Fruit fly (Drosophila melanogaster) whole organism, embryonic: Measurements from ENCODE around the gene HP1b.

Experiments
- BEAF-32 ChIP-seq: fragments of 200-800 bp; sonication (Bioruptor generic); optimal IDR thresholded peaks from 3 replicates; lab custom pipeline; 2017; ENCODE audit warnings: missing biosample characterization, missing genetic modification characterization, mild to moderate bottlenecking, moderate library complexity, missing genetic modification reagents
- CG1024 ChIP-seq: fragments of 200-800 bp; sonication (Bioruptor generic); IDR thresholded peaks from 2 replicates; pipeline ENCODE4 v1.3.6; 2022; ENCODE audit warnings: missing biosample characterization, missing genetic modification characterization
- CG13775 ChIP-seq: fragments of 200-800 bp; sonication (Bioruptor generic); optimal IDR thresholded peaks from 3 replicates; lab custom pipeline; 2017; ENCODE audit warnings: missing biosample characterization, mild to moderate bottlenecking, missing genetic modification characterization
- CG1647 ChIP-seq: fragments of 200-800 bp; sonication (Bioruptor generic); optimal IDR thresholded peaks from 3 replicates; lab custom pipeline; 2016; ENCODE audit warnings: missing biosample characterization, missing genetic modification characterization
- CG17359 ChIP-seq: fragments of 200-800 bp; sonication (Bioruptor generic); optimal IDR thresholded peaks from 3 replicates; lab custom pipeline; 2018; ENCODE audit warnings: missing biosample characterization, mild to moderate bottlenecking, missing genetic modification characterization, moderate library complexity
- CG18262 ChIP-seq: fragments of 200-800 bp; optimal IDR thresholded peaks from 3 replicates; lab custom pipeline; 2019; ENCODE audit warnings: missing biosample characterization, mild to moderate bottlenecking, missing genetic modification characterization, moderate library complexity
- CG31365 ChIP-seq: fragments of 200-800 bp; sonication (Bioruptor generic); optimal IDR thresholded peaks from 2 replicates; lab custom pipeline; 2018; ENCODE audit warnings: missing biosample characterization, mild to moderate bottlenecking, missing genetic modification characterization
- CG34422 ChIP-seq: fragments of 200-800 bp; sonication (Bioruptor generic); IDR thresholded peaks from 3 replicates; pipeline ENCODE4 v1.3.6; 2022; ENCODE audit warnings: missing biosample characterization, missing genetic modification characterization
- CG4328 ChIP-seq: fragments of 200-800 bp; sonication (Bioruptor generic); optimal IDR thresholded peaks from 3 replicates; lab custom pipeline; 2017; ENCODE audit warnings: missing biosample characterization, missing genetic modification reagents, missing genetic modification characterization
- CG4617 ChIP-seq: fragments of 200-800 bp; sonication (Bioruptor generic); optimal IDR thresholded peaks from 3 replicates; lab custom pipeline; 2016; ENCODE audit warnings: missing biosample characterization, missing genetic modification characterization, borderline replicate concordance
- CG6272 ChIP-seq: fragments of 200-800 bp; sonication (Bioruptor generic); IDR thresholded peaks from 2 replicates; pipeline ENCODE4 v1.3.6; 2022; ENCODE audit warnings: missing biosample characterization, missing genetic modification characterization
- CG6683 ChIP-seq: fragments of 200-800 bp; sonication (Bioruptor generic); optimal IDR thresholded peaks from 2 replicates; lab custom pipeline; 2017; ENCODE audit warnings: missing biosample characterization, mild to moderate bottlenecking, missing genetic modification characterization, missing genetic modification reagents
- CG7372 ChIP-seq: fragments of 200-800 bp; sonication (Bioruptor generic); IDR thresholded peaks from 2 replicates; pipeline ENCODE4 v1.3.6; 2022; ENCODE audit warnings: missing biosample characterization, missing genetic modification characterization
- CG7786 ChIP-seq: fragments of 200-800 bp; sonication (Bioruptor generic); optimal IDR thresholded peaks from 2 replicates; lab custom pipeline; 2016; ENCODE audit warnings: missing biosample characterization, missing genetic modification characterization
- CG7928 ChIP-seq: fragments of 200-800 bp; sonication (Bioruptor generic); optimal IDR thresholded peaks from 2 replicates; lab custom pipeline; 2017; ENCODE audit warnings: missing biosample characterization, mild to moderate bottlenecking, missing genetic modification characterization
- CG9437 ChIP-seq: fragments of 200-800 bp; sonication (Bioruptor generic); optimal IDR thresholded peaks from 2 replicates; lab custom pipeline; 2018; ENCODE audit warnings: missing biosample characterization, mild to moderate bottlenecking, missing genetic modification characterization
- CG9876 ChIP-seq: fragments of 200-800 bp; sonication (Bioruptor generic); optimal IDR thresholded peaks from 2 replicates; lab custom pipeline; 2016; ENCODE audit warnings: missing biosample characterization, missing genetic modification characterization
- Doc3 ChIP-seq: fragments of 200-800 bp; sonication (Bioruptor generic); IDR thresholded peaks from 3 replicates; pipeline ENCODE4 v1.3.6; 2022; ENCODE audit warnings: missing biosample characterization, missing genetic modification characterization; ENCODE audit not compliant: partially characterized antibody
- Dref ChIP-seq: fragments of 200-800 bp; sonication (Bioruptor generic); IDR thresholded peaks from 2 replicates; pipeline ENCODE4 v1.3.6; 2022; ENCODE audit warnings: missing biosample characterization, missing genetic modification characterization
- E2f2 ChIP-seq: fragments of 200-800 bp; sonication (Bioruptor generic); IDR thresholded peaks from 2 replicates; pipeline ENCODE4 v1.3.6; 2022; ENCODE audit warnings: missing biosample characterization, missing genetic modification characterization
- Ets65A ChIP-seq: fragments of 200-800 bp; sonication (Bioruptor generic); peaks from one replicate; lab custom pipeline; 2016; ENCODE audit warnings: missing biosample characterization, missing genetic modification characterization
- Kr ChIP-seq: fragments of 200-800 bp; sonication (Bioruptor generic); optimal IDR thresholded peaks from 2 replicates; lab custom pipeline; 2017; ENCODE audit warnings: missing biosample characterization, mild to moderate bottlenecking, missing genetic modification characterization
- Lhr ChIP-seq: fragments of 200-800 bp; sonication (Bioruptor generic); optimal IDR thresholded peaks from 3 replicates; lab custom pipeline; 2017; ENCODE audit warnings: mild to moderate bottlenecking, missing biosample characterization, missing genetic modification reagents, missing genetic modification characterization
- MBD-R2 ChIP-seq: fragments of 200-800 bp; sonication (Bioruptor generic); IDR thresholded peaks from 2 replicates; pipeline ENCODE4 v1.3.6; 2022; ENCODE audit warnings: missing biosample characterization, missing genetic modification characterization
- Myb ChIP-seq: fragments of 200-800 bp; sonication (Bioruptor generic); optimal IDR thresholded peaks from 2 replicates; lab custom pipeline; 2016; ENCODE audit warnings: missing biosample characterization, missing genetic modification characterization
- NFAT ChIP-seq: fragments of 200-800 bp; sonication (Bioruptor generic); IDR thresholded peaks from 2 replicates; pipeline ENCODE4 v1.3.6; 2022; ENCODE audit warnings: missing biosample characterization, missing genetic modification characterization
- Pdp1 ChIP-seq, 2 experiments: fragments of 200-800 bp; sonication (Bioruptor generic); optimal IDR thresholded peaks; 3 replicates each; lab custom pipeline; 2016; ENCODE audit warnings: missing biosample characterization in 2 of 2, missing genetic modification characterization in 2 of 2, mild to moderate bottlenecking in 1 of 2, moderate library complexity in 1 of 2
- Rfx ChIP-seq: fragments of 200-800 bp; sonication (Bioruptor generic); IDR thresholded peaks from 2 replicates; pipeline ENCODE4 v1.3.6; 2022; ENCODE audit warnings: missing biosample characterization, missing genetic modification characterization
- Scr ChIP-seq: fragments of 200-800 bp; sonication (Bioruptor generic); IDR thresholded peaks from 2 replicates; pipeline ENCODE4 v1.3.6; 2022; ENCODE audit warnings: missing biosample characterization, missing genetic modification characterization; ENCODE audit not compliant: partially characterized antibody
- Side ChIP-seq: fragments of 200-800 bp; sonication (Bioruptor generic); optimal IDR thresholded peaks from 2 replicates; lab custom pipeline; 2016; ENCODE audit warnings: missing biosample characterization, missing genetic modification characterization
- YL-1 ChIP-seq: fragments of 200-800 bp; sonication (Bioruptor generic); optimal IDR thresholded peaks from 3 replicates; lab custom pipeline; 2017; ENCODE audit warnings: missing biosample characterization, mild to moderate bottlenecking, missing genetic modification characterization
- bbx ChIP-seq: fragments of 200-800 bp; sonication (Bioruptor generic); IDR thresholded peaks from 2 replicates; pipeline ENCODE4 v1.3.6; 2022; ENCODE audit warnings: missing biosample characterization, missing genetic modification characterization; ENCODE audit not compliant: partially characterized antibody
- btn ChIP-seq: fragments of 200-800 bp; sonication (Bioruptor generic); optimal IDR thresholded peaks from 2 replicates; lab custom pipeline; 2016; ENCODE audit warnings: missing biosample characterization, missing genetic modification characterization
- cg ChIP-seq: fragments of 200-800 bp; sonication (Bioruptor generic); optimal IDR thresholded peaks from 3 replicates; lab custom pipeline; 2019; ENCODE audit warnings: missing biosample characterization, mild to moderate bottlenecking, missing genetic modification characterization, moderate library complexity
- ci ChIP-seq: fragments of 200-800 bp; sonication (Bioruptor generic); IDR thresholded peaks from 3 replicates; pipeline ENCODE4 v1.3.6; 2022; ENCODE audit warnings: missing biosample characterization, missing genetic modification characterization
- dpn ChIP-seq, 2 experiments: fragments of 200-800 bp; sonication (Bioruptor generic); optimal IDR thresholded peaks; 3 replicates each; lab custom pipeline; 2016; ENCODE audit warnings: missing biosample characterization in 2 of 2, missing genetic modification characterization in 2 of 2
- fd102C ChIP-seq: fragments of 200-800 bp; sonication (Bioruptor generic); optimal IDR thresholded peaks from 2 replicates; lab custom pipeline; 2018; ENCODE audit warnings: missing biosample characterization, mild to moderate bottlenecking, missing genetic modification characterization, moderate library complexity
- jing ChIP-seq: fragments of 200-800 bp; sonication (Bioruptor generic); optimal IDR thresholded peaks from 2 replicates; lab custom pipeline; 2018; ENCODE audit warnings: missing biosample characterization, mild to moderate bottlenecking, missing genetic modification characterization
- ken ChIP-seq: fragments of 200-800 bp; sonication (Bioruptor generic); IDR thresholded peaks from 3 replicates; pipeline ENCODE4 v1.3.6; 2022; ENCODE audit warnings: missing biosample characterization, missing genetic modification characterization
- lab ChIP-seq: fragments of 200-800 bp; sonication (Bioruptor generic); optimal IDR thresholded peaks from 3 replicates; lab custom pipeline; 2017; ENCODE audit warnings: missing biosample characterization, missing genetic modification characterization, mild to moderate bottlenecking, moderate library complexity, missing genetic modification reagents
- lilli ChIP-seq: fragments of 200-800 bp; sonication (Bioruptor generic); optimal IDR thresholded peaks from 3 replicates; lab custom pipeline; 2016; ENCODE audit warnings: missing biosample characterization, missing genetic modification characterization
- nerfin-2 ChIP-seq: fragments of 200-800 bp; sonication (Bioruptor generic); IDR thresholded peaks from 2 replicates; pipeline ENCODE4 v1.3.6; 2022; ENCODE audit warnings: missing biosample characterization, missing genetic modification characterization; ENCODE audit not compliant: partially characterized antibody
- nmo ChIP-seq: fragments of 200-800 bp; sonication (Bioruptor generic); optimal IDR thresholded peaks from 2 replicates; lab custom pipeline; 2018; ENCODE audit warnings: missing biosample characterization, mild to moderate bottlenecking, missing genetic modification characterization, moderate library complexity
- pros ChIP-seq: fragments of 200-800 bp; sonication (Bioruptor generic); optimal IDR thresholded peaks from 3 replicates; lab custom pipeline; 2019; ENCODE audit warnings: missing biosample characterization, mild to moderate bottlenecking, missing genetic modification characterization, moderate library complexity
- row ChIP-seq: fragments of 200-800 bp; sonication (Bioruptor generic); IDR thresholded peaks from 3 replicates; pipeline ENCODE4 v1.3.6; 2022; ENCODE audit warnings: missing biosample characterization, missing genetic modification characterization
- schlank ChIP-seq: fragments of 200-800 bp; sonication (Bioruptor generic); optimal IDR thresholded peaks from 2 replicates; lab custom pipeline; 2018; ENCODE audit warnings: missing biosample characterization, mild to moderate bottlenecking, missing genetic modification characterization
- sim ChIP-seq: fragments of 200-800 bp; sonication (Bioruptor generic); IDR thresholded peaks from 2 replicates; pipeline ENCODE4 v1.3.6; 2022; ENCODE audit warnings: missing biosample characterization, missing genetic modification characterization
- sisA ChIP-seq: fragments of 200-800 bp; sonication (Bioruptor generic); IDR thresholded peaks from 2 replicates; pipeline ENCODE4 v1.3.6; 2022; ENCODE audit warnings: missing biosample characterization, missing genetic modification characterization
- tin ChIP-seq: fragments of 200-800 bp; sonication (Bioruptor generic); optimal IDR thresholded peaks from 3 replicates; lab custom pipeline; 2016; ENCODE audit warnings: missing biosample characterization, missing genetic modification characterization
- tio ChIP-seq: fragments of 200-800 bp; sonication (Bioruptor generic); optimal IDR thresholded peaks from 2 replicates; lab custom pipeline; 2017; ENCODE audit warnings: missing biosample characterization, missing genetic modification characterization, inconsistent platforms

HP1b gene

DNA sequence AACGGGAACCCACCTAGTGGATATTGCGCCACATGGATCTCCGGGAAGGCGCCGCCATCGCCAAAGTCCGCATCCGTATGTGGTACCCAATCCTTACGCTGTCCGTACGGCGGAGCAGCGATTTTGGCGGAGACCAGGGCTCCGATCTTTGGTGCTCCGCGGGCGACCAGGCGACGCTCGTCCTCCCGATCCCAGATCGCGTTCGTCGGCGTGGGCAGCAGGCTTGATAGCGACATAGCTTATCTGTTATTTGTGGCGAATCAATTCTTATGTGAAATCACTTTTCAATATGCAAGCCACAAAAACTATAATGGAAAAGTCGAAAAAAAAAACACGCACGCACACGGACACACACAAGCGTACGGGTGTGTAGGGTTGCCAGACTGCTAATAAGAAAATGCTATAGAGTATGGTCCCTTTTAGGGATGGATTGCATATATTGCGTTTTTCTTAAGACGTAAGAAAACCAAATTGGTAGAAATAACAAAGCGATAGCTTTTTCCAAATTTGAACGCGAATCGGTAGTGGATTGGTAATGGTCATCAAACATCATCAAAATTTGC lies 25.4 kb downstream of the HP1b start, which contains the start of gene Bx42 (continued):
- TF ChIP-seq ken (GFP tag; lab: Robert Waterston, UW) (no peak), CG1024 (GFP tag; lab: Robert Waterston, UW) (no peak), Side (GFP tag; lab: Kevin White, UChicago) (no peak), Pdp1 (GFP tag; optimal IDR thresholded peaks at IDR 0.05; lab: Kevin White, UChicago) (peak in 1 of 2 experiments; percentile 27), NFAT (GFP tag; lab: Robert Waterston, UW) (peak; percentile 31; the same call in 1 of the 2 replicates), btn (GFP tag; lab: Kevin White, UChicago) (no peak), CG7928 (GFP tag; lab: Kevin White, UChicago) (peak; percentile 85), Rfx (GFP tag; lab: Robert Waterston, UW) (peak; percentile 34), row (peak; percentile 71; the same call in 2 of the 3 replicates), E2f2 (GFP tag; lab: Robert Waterston, UW) (0 out of 2 replicates have a peak, but pooled peaks have one; percentile 16), Scr (no peak), CG7372 (GFP tag; lab: Robert Waterston, UW) (no peak), CG34422 (no peak), MBD-R2 (GFP tag; lab: Robert Waterston, UW) (peak; percentile 30), Lhr (peak; percentile 31), CG31365 (tag; lab: Kevin White, UChicago) (no peak), ci (GFP tag; lab: Robert Waterston, UW) (no peak), bbx (GFP tag; lab: Robert Waterston, UW) (peak; percentile 15; the same call in 1 of the 2 replicates), tin (GFP tag; lab: Kevin White, UChicago) (no peak), tio (GFP tag; lab: Kevin White, UChicago) (peak; percentile 32), fd102C (GFP tag; lab: Kevin White, UChicago) (no peak), Dref (GFP tag; lab: Robert Waterston, UW) (peak; percentile 38; the same call in 1 of the 2 replicates), nerfin-2 (GFP tag; lab: Robert Waterston, UW) (no peak), lilli (GFP tag; lab: Kevin White, UChicago) (peak; percentile 23), Kr (GFP tag; lab: Kevin White, UChicago) (no peak), schlank (tag; lab: Kevin White, UChicago) (no peak), CG18262 (tag; lab: Kevin White, UChicago) (no peak), CG6683 (GFP tag; lab: Kevin White, UChicago) (no peak), CG1647 (no peak), Ets65A (GFP tag; lab: Kevin White, UChicago) (no peak), YL-1 (GFP tag; lab: Kevin White, UChicago) (peak; percentile 26), BEAF-32 (no peak), CG9876 (GFP tag; lab: Kevin White, UChicago) (peak; percentile 54), CG4328 (GFP tag; lab: Kevin White, UChicago) (no peak), sisA (GFP tag; lab: Robert Waterston, UW) (peak; percentile 3; the same call in 1 of the 2 replicates), Doc3 (GFP tag; lab: Robert Waterston, UW) (no peak), sim (GFP tag; lab: Robert Waterston, UW) (no peak), dpn (GFP tag; optimal IDR thresholded peaks at IDR 0.05; lab: Kevin White, UChicago) (peak in 1 of 2 experiments; percentile 28), Myb (GFP tag; lab: Kevin White, UChicago) (peak; percentile 5), lab (GFP tag; lab: Kevin White, UChicago) (no peak), nmo (GFP tag; lab: Kevin White, UChicago) (peak; percentile 21), CG17359 (tag; lab: Kevin White, UChicago) (no peak), CG4617 (GFP tag; lab: Kevin White, UChicago) (peak; percentile 52), CG13775 (GFP tag; lab: Kevin White, UChicago) (peak; percentile 25), CG9437 (GFP tag; lab: Kevin White, UChicago) (peak; percentile 96), jing (no peak), pros (peak; percentile 3), CG6272 (GFP tag; lab: Robert Waterston, UW) (0 out of 2 replicates have a peak, but pooled peaks have one; percentile 4), cg (peak; percentile 63), CG7786 (GFP tag; lab: Kevin White, UChicago) (no peak)
